Worm (Caenorhabditis elegans): ENCODE measurements around the gene F42G4.7.

Gene F42G4.7

DNA sequence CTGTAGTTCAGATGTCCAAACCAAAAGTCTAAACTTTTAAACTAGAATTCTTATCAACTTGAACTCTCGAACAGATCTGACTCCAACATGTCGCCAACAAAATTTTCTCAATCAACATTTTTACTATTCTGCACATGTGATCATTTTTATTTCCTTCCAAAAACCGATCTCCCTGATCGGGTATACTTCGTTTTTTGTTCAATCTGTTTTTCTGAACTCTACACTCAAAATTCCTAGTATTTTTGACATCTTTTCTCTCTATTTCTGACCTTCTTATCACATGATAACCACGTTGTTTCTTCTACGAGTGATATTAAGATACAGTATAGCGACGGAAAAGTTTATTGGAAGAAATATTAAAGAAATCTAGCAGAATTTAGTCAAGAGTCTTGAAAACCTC, 40.8 kb downstream of the F42G4.7 start (continued):
- TF ChIP-seq nhr-28 (tag; optimal IDR thresholded peaks at IDR 0.05) (peak; percentile 93), zag-1 (tag; optimal IDR thresholded peaks at IDR 0.05) (no peak), F44E2.7 (GFP tag; IDR thresholded peaks at IDR 0.05) (no peak), Y75B8A.6 (GFP tag; IDR thresholded peaks at IDR 0.05) (no peak), egl-43 (GFP tag; IDR thresholded peaks at IDR 0.05) (no peak), lin-38 (GFP tag; IDR thresholded peaks at IDR 0.05) (no peak), arid-1 (GFP tag; conservative IDR thresholded peaks at IDR 0.05) (no peak), F10B5.3 (tag; optimal IDR thresholded peaks at IDR 0.05) (no peak), mxl-2 (GFP tag; conservative IDR thresholded peaks at IDR 0.05) (no peak), F26F4.8 (GFP tag; conservative IDR thresholded peaks at IDR 0.05) (no peak), lim-7 (GFP tag; IDR thresholded peaks at IDR 0.05) (no peak), ZK546.5 (tag; optimal IDR thresholded peaks at IDR 0.05) (no peak), nhr-6 (tag; optimal IDR thresholded peaks at IDR 0.05) (no peak), unc-39 (tag; optimal IDR thresholded peaks at IDR 0.05) (no peak), dmd-6 (GFP tag; IDR thresholded peaks at IDR 0.05) (peak; percentile 74), dmd-9 (GFP tag; IDR thresholded peaks at IDR 0.05) (no peak), ceh-20 (GFP tag; IDR thresholded peaks at IDR 0.05) (no peak), D1046.2 (GFP tag; IDR thresholded peaks at IDR 0.05) (no peak), ZK337.2 (GFP tag; IDR thresholded peaks at IDR 0.05) (no peak), php-3 (GFP tag; IDR thresholded peaks at IDR 0.05) (0 out of 2 replicates have a peak, but pooled peaks have one; percentile 29), duxl-1 (tag; optimal IDR thresholded peaks at IDR 0.05; ENCODE audit: poor library complexity) (no peak), dve-1 (tag; optimal IDR thresholded peaks at IDR 0.05; ENCODE audit: insufficient read depth) (peak; percentile 91), lir-3 (tag; optimal IDR thresholded peaks at IDR 0.05) (no peak), aly-2 (tag; optimal IDR thresholded peaks at IDR 0.05) (no peak), zfp-3 (GFP tag; conservative IDR thresholded peaks at IDR 0.05) (no peak), lin-29 (GFP tag; IDR thresholded peaks at IDR 0.05) (no peak), egl-27 (tag; optimal IDR thresholded peaks at IDR 0.05) (no peak), daf-16 (GFP tag; optimal IDR thresholded peaks at IDR 0.05) (no peak), daf-16 (tag; optimal IDR thresholded peaks at IDR 0.05) (peak; percentile 84), ceh-82 (tag; optimal IDR thresholded peaks at IDR 0.05) (no peak), mes-2 (tag; optimal IDR thresholded peaks at IDR 0.05; ENCODE audit: poor library complexity, severe bottlenecking) (no peak)

DNA sequence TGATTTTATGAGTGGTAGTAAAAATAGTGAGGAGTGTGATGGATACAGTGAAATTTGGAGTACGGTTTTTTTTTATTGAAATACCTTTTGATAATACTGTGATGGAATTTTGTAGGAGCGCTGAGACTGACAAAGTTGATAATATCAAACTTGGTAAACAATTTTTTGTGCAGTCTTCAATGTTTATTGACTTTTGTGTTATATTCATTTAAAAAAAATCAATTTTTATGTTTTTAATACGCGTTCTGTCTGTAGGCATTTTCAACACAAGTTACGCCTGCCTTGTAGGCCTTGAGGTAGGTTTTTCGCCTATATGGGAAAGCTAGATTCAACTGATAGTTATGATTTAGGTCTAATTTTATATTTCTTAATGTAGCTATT, 42.2 kb downstream of the F42G4.7 start:
- TF ChIP-seq mxl-3 (GFP tag; optimal IDR thresholded peaks at IDR 0.05) (no peak), daf-16 (GFP tag; optimal IDR thresholded peaks at IDR 0.05) (no peak), daf-16 (tag; optimal IDR thresholded peaks at IDR 0.05) (peak; percentile 67)

DNA sequence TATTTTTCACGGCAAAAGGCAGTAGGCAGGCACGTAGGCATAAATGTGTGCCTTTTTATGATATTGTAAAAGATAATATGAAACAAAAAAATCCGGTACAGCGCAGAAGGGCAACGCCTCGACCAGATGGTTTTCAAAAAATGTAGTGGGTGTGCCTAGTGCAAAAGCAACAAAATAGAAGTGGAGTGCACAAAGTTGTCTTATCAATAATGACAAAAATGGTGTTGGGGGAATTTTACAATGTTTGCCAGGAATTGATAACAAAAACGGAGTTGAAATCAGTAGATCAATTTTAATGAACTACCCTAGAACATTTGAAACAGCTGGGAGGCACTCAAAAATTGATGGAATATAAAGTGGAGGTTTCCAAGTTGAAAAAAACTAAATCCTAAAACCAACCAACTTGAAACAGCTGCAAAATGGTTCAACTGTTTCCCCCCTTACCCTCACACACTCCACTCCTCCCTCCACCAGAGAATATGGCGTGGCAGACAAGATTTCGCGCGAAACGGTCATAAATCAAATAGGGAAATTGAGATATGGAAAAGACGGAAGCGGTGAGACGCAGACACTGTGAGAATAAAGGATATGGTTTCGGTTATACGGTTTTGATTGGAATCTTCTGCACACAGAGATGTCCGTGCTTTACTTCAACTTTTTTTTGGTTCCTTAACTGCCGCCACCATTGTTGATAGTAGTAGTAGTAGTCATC, 42.8 kb downstream of the F42G4.7 start:
- TF ChIP-seq dmd-6 (GFP tag; IDR thresholded peaks at IDR 0.05) (peak; percentile 63), pqm-1 (tag; optimal IDR thresholded peaks at IDR 0.05) (peak; percentile 64), aha-1 (tag) (peak; percentile 88), dve-1 (tag; optimal IDR thresholded peaks at IDR 0.05; ENCODE audit: insufficient read depth) (peak; percentile 51), duxl-1 (tag; optimal IDR thresholded peaks at IDR 0.05; ENCODE audit: poor library complexity) (no peak), mxl-3 (GFP tag; optimal IDR thresholded peaks at IDR 0.05) (peak; percentile 10), ctbp-1 (GFP tag; IDR thresholded peaks at IDR 0.05) (no peak), daf-12 (tag; optimal IDR thresholded peaks at IDR 0.05) (no peak), tra-1 (GFP tag; IDR thresholded peaks at IDR 0.05) (0 out of 2 replicates have a peak, but pooled peaks have one; percentile 7), nhr-48 (tag; optimal IDR thresholded peaks at IDR 0.05) (peak; percentile 55), unc-62 (GFP tag; optimal IDR thresholded peaks at IDR 0.05 in 1 of 2) (peak in 1 of 2 experiments; percentile 97), unc-62 (tag; optimal IDR thresholded peaks at IDR 0.05) (no peak), nhr-28 (tag; optimal IDR thresholded peaks at IDR 0.05) (peak; percentile 97), zip-11 (GFP tag; IDR thresholded peaks at IDR 0.05) (no peak), attf-4 (tag; optimal IDR thresholded peaks at IDR 0.05) (no peak), hlh-11 (tag; optimal IDR thresholded peaks at IDR 0.05) (peak; percentile 63), daf-16 (GFP tag; optimal IDR thresholded peaks at IDR 0.05) (no peak), daf-16 (tag; optimal IDR thresholded peaks at IDR 0.05) (peak; percentile 68), hlh-30 (tag; optimal IDR thresholded peaks at IDR 0.05; ENCODE audit: insufficient read depth) (no peak)
